Fruit fly (Drosophila melanogaster): Measurements from ENCODE around the gene Nle.

The Nle gene

dm6 chr2L:523165-523835 lies 44.6 kb downstream of the Nle start:
- TF ChIP-seq insv (optimal IDR thresholded peaks at IDR 0.05) (no peak), psq (optimal IDR thresholded peaks at IDR 0.05) (no peak), Myc (optimal IDR thresholded peaks at IDR 0.05) (no peak), Sin3A (optimal IDR thresholded peaks at IDR 0.05) (no peak), ttk (optimal IDR thresholded peaks at IDR 0.05) (no peak), h (optimal IDR thresholded peaks at IDR 0.05) (no peak)

- TF ChIP-seq Sin3A (optimal IDR thresholded peaks at IDR 0.05) (no peak), Myc (optimal IDR thresholded peaks at IDR 0.05) (no peak), ttk (optimal IDR thresholded peaks at IDR 0.05) (no peak), insv (optimal IDR thresholded peaks at IDR 0.05) (no peak), psq (optimal IDR thresholded peaks at IDR 0.05) (no peak), h (optimal IDR thresholded peaks at IDR 0.05) (no peak)
Observed at dm6 chr2L:522752-523151, 45.2 kb downstream of the Nle start.

- TF ChIP-seq Myc (optimal IDR thresholded peaks at IDR 0.05), result no peak
- no peak for TF ChIP-seq psq (optimal IDR thresholded peaks at IDR 0.05)
- no peak for TF ChIP-seq ttk (optimal IDR thresholded peaks at IDR 0.05)
- TF ChIP-seq insv (optimal IDR thresholded peaks at IDR 0.05), result no peak
- TF ChIP-seq h (optimal IDR thresholded peaks at IDR 0.05), result no peak
- no peak for TF ChIP-seq Sin3A (optimal IDR thresholded peaks at IDR 0.05)
Observed at dm6 chr2L:521940-522632, 45.8 kb downstream of the Nle start.

- TF ChIP-seq h (optimal IDR thresholded peaks at IDR 0.05), result no peak
- no peak for TF ChIP-seq psq (optimal IDR thresholded peaks at IDR 0.05)
- no peak for TF ChIP-seq Sin3A (optimal IDR thresholded peaks at IDR 0.05)
- no peak for TF ChIP-seq ttk (optimal IDR thresholded peaks at IDR 0.05)
- no peak for TF ChIP-seq Myc (optimal IDR thresholded peaks at IDR 0.05)
- no peak for TF ChIP-seq insv (optimal IDR thresholded peaks at IDR 0.05)
Observed at dm6 chr2L:521001-521827, 46.7 kb downstream of the Nle start.

- no peak for TF ChIP-seq Sin3A (optimal IDR thresholded peaks at IDR 0.05)
- no peak for TF ChIP-seq psq (optimal IDR thresholded peaks at IDR 0.05)
- no peak for TF ChIP-seq insv (optimal IDR thresholded peaks at IDR 0.05)
- no peak for TF ChIP-seq h (optimal IDR thresholded peaks at IDR 0.05)
- no peak for TF ChIP-seq Myc (optimal IDR thresholded peaks at IDR 0.05)
- no peak for TF ChIP-seq ttk (optimal IDR thresholded peaks at IDR 0.05)
Observed at dm6 chr2L:520331-521000, 47.5 kb downstream of the Nle start.

dm6 chr2L:518979-519891 lies 48.7 kb downstream of the Nle start:
- no peak for TF ChIP-seq ttk (optimal IDR thresholded peaks at IDR 0.05)
- TF ChIP-seq h (optimal IDR thresholded peaks at IDR 0.05), result no peak
- TF ChIP-seq insv (optimal IDR thresholded peaks at IDR 0.05), result no peak
- TF ChIP-seq Sin3A (optimal IDR thresholded peaks at IDR 0.05), result no peak
- no peak for TF ChIP-seq Myc (optimal IDR thresholded peaks at IDR 0.05)
- no peak for TF ChIP-seq psq (optimal IDR thresholded peaks at IDR 0.05)

- TF ChIP-seq Myc (optimal IDR thresholded peaks at IDR 0.05), result no peak
- no peak for TF ChIP-seq insv (optimal IDR thresholded peaks at IDR 0.05)
- no peak for TF ChIP-seq psq (optimal IDR thresholded peaks at IDR 0.05)
- TF ChIP-seq Sin3A (optimal IDR thresholded peaks at IDR 0.05), result no peak
- TF ChIP-seq ttk (optimal IDR thresholded peaks at IDR 0.05), result no peak
- TF ChIP-seq h (optimal IDR thresholded peaks at IDR 0.05), result no peak
Observed at dm6 chr2L:518620-518913, 49.4 kb downstream of the Nle start.

- no peak for TF ChIP-seq h (optimal IDR thresholded peaks at IDR 0.05)
- no peak for TF ChIP-seq Sin3A (optimal IDR thresholded peaks at IDR 0.05)
- TF ChIP-seq ttk (optimal IDR thresholded peaks at IDR 0.05), result no peak
- TF ChIP-seq psq (optimal IDR thresholded peaks at IDR 0.05), result no peak
- no peak for TF ChIP-seq Myc (optimal IDR thresholded peaks at IDR 0.05)
- TF ChIP-seq insv (optimal IDR thresholded peaks at IDR 0.05), result no peak
Observed at dm6 chr2L:517911-518619, 49.9 kb downstream of the Nle start.

All from Kc167 (cell line).